Worm (Caenorhabditis elegans) whole organism, L4/young adult: ENCODE data around the gene fbxb-115.

Source experiments
- W03F9.2 ChIP-seq: fragments of 150-350 bp; optimal IDR thresholded peaks from 2 replicates; lab custom pipeline; 2014; ENCODE audit warnings: missing biosample characterization, missing genetic modification characterization
- him-1 ChIP-seq: sonication (generic microtip); optimal IDR thresholded peaks from 2 replicates; lab custom pipeline; 2016; ENCODE audit warnings: missing genotype, missing genetic modification reagents, missing genetic modification characterization, missing compliant biosample characterization

- TF ChIP-seq W03F9.2 = no peak
- no peak for TF ChIP-seq him-1
Observed at ce11 chrV:19250983-19251382, 11.0 kb upstream of the fbxb-115 start, which contains the start of gene str-81.
